Worm (Caenorhabditis elegans): ENCODE measurements around the gene C53C7.3.

The C53C7.3 gene

DNA sequence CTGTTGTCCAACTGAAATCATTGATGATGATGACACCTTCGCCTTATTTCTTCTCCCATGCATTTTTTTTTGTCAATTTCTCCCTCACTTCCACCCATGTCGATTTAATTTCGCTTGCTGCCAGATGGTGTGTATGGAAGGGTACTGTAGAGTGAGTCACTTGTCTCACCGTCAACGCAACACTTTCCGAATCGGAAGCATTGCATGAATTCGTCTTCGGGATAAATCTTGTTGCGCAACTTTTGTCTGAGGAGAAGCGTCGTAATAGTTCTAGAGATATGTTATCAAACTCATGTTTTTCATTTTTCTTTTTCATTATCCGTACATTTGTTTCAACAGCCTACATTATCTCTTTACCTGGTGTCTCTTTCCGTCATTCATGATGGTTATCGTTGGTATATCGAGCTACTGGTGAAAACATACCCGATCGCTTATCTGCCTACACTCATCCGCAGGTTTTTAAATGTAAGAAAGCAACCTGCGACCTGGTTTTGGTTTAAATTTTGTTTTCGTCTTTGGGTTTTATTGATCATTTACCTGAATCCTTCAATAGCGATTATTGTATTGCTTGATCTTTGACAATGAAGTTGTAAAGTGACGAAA, 43.8 kb upstream of the C53C7.3 start:
- TF ChIP-seq ztf-16 (tag; optimal IDR thresholded peaks at IDR 0.05) = no peak
- TF ChIP-seq C08G9.2 (tag; optimal IDR thresholded peaks at IDR 0.05) = no peak
- TF ChIP-seq nfya-1 (tag; optimal IDR thresholded peaks at IDR 0.05) = no peak
- TF ChIP-seq unc-86 (tag; optimal IDR thresholded peaks at IDR 0.05) = no peak
- no peak for TF ChIP-seq mec-3 (tag; optimal IDR thresholded peaks at IDR 0.05; ENCODE audit: borderline replicate concordance)
- TF ChIP-seq ahr-1 (tag; optimal IDR thresholded peaks at IDR 0.05) = no peak
- no peak for TF ChIP-seq fax-1 (tag; optimal IDR thresholded peaks at IDR 0.05)
- TF ChIP-seq elt-2 (tag; optimal IDR thresholded peaks at IDR 0.05) = no peak
- no peak for TF ChIP-seq ceh-30 (tag; optimal IDR thresholded peaks at IDR 0.05)
- no peak for TF ChIP-seq dve-1 (tag; optimal IDR thresholded peaks at IDR 0.05)
- no peak for TF ChIP-seq pha-2 (tag; optimal IDR thresholded peaks at IDR 0.05)
- TF ChIP-seq sox-2 (GFP tag; IDR thresholded peaks at IDR 0.05) = no peak
- TF ChIP-seq pros-1 (tag; optimal IDR thresholded peaks at IDR 0.05) = no peak
- no peak for TF ChIP-seq F13H6.1 (tag; optimal IDR thresholded peaks at IDR 0.05)
- TF ChIP-seq odd-2 (tag; optimal IDR thresholded peaks at IDR 0.05) = no peak

DNA sequence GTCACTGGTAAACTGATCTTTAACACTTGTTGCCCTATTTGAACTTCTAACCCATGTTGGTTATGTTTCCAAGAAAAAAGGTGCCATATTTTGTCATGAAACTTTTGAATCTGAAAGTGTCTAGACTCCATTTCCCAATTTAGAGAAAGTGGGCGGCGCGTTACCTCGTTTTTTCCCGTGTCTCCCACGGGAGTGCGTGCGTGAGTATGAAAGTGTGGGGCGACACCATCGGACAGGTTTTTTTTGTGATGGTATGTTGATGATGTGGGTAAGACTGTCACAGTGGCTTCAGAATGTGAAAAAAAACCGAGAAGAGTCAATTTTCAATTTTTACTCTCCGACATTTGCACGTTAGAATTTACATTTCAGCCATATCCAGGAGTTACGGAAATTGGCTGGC, 42.6 kb upstream of the C53C7.3 start:
- TF ChIP-seq K09A11.1 (tag; optimal IDR thresholded peaks at IDR 0.05; ENCODE audit: insufficient read depth) (no peak), pag-3 (tag; optimal IDR thresholded peaks at IDR 0.05; ENCODE audit: borderline replicate concordance) (no peak), sox-2 (GFP tag; IDR thresholded peaks at IDR 0.05) (no peak), lin-11 (tag; optimal IDR thresholded peaks at IDR 0.05) (no peak), pros-1 (tag; optimal IDR thresholded peaks at IDR 0.05) (no peak), eyg-1 (tag; optimal IDR thresholded peaks at IDR 0.05) (no peak), ceh-22 (tag; optimal IDR thresholded peaks at IDR 0.05) (no peak), unc-42 (tag; optimal IDR thresholded peaks at IDR 0.05) (no peak)

- no peak for TF ChIP-seq ama-1 (optimal IDR thresholded peaks at IDR 0.05)
- no peak for TF ChIP-seq T23F11.4 (GFP tag; optimal IDR thresholded peaks at IDR 0.05)
- no peak for TF ChIP-seq gmeb-2 (tag; optimal IDR thresholded peaks at IDR 0.05)
- TF ChIP-seq pha-4 (tag; optimal IDR thresholded peaks at IDR 0.05) = no peak
- TF ChIP-seq unc-3 (GFP tag; conservative IDR thresholded peaks at IDR 0.05) = no peak
- TF ChIP-seq unc-3 (tag; optimal IDR thresholded peaks at IDR 0.05) = no peak
- TF ChIP-seq fax-1 (tag; optimal IDR thresholded peaks at IDR 0.05) = no peak
- TF ChIP-seq ceh-24 (tag; optimal IDR thresholded peaks at IDR 0.05) = no peak
- no peak for TF ChIP-seq tbx-7 (tag; optimal IDR thresholded peaks at IDR 0.05)
- TF ChIP-seq hlh-8 (tag; optimal IDR thresholded peaks at IDR 0.05) = no peak
- TF ChIP-seq ceh-30 (tag; optimal IDR thresholded peaks at IDR 0.05) = no peak
- no peak for TF ChIP-seq pqm-1 (tag; optimal IDR thresholded peaks at IDR 0.05)
- no peak for TF ChIP-seq dve-1 (tag; optimal IDR thresholded peaks at IDR 0.05)
- no peak for TF ChIP-seq elt-4 (tag; optimal IDR thresholded peaks at IDR 0.05)
- no peak for TF ChIP-seq hlh-30 (tag; optimal IDR thresholded peaks at IDR 0.05; ENCODE audit: insufficient read depth)
- TF ChIP-seq nhr-232 (tag; optimal IDR thresholded peaks at IDR 0.05) = no peak
- no peak for TF ChIP-seq ceh-22 (tag; optimal IDR thresholded peaks at IDR 0.05)
- no peak for TF ChIP-seq dmd-4 (tag; optimal IDR thresholded peaks at IDR 0.05; ENCODE audit: borderline replicate concordance)
- TF ChIP-seq fkh-6 (tag; optimal IDR thresholded peaks at IDR 0.05) = no peak
- no peak for TF ChIP-seq ets-4 (tag; optimal IDR thresholded peaks at IDR 0.05)
These were observed 42.0 kb upstream of the C53C7.3 start for ce11 chrX:13006328-13006727.

- TF ChIP-seq che-1 (tag; optimal IDR thresholded peaks at IDR 0.05) (no peak), pha-4 (tag; optimal IDR thresholded peaks at IDR 0.05) (no peak), hlh-30 (tag; optimal IDR thresholded peaks at IDR 0.05; ENCODE audit: insufficient read depth) (no peak), sox-2 (GFP tag; IDR thresholded peaks at IDR 0.05) (no peak), fax-1 (tag; optimal IDR thresholded peaks at IDR 0.05) (no peak)
These were observed 41.6 kb upstream of the C53C7.3 start for ce11 chrX:13006734-13007133.

Measured in whole organism, late embryonic.